Fruit fly (Drosophila melanogaster) whole organism, embryonic: ENCODE measurements around the gene CG15382.

Experiments used
- Antp ChIP-seq: fragments of 200-800 bp; sonication (Bioruptor generic); optimal IDR thresholded peaks from 3 replicates; lab custom pipeline; 2016; ENCODE audit warnings: missing biosample characterization, missing genetic modification characterization
- Atf6 ChIP-seq: fragments of 200-800 bp; sonication (Bioruptor generic); IDR thresholded peaks from 2 replicates; pipeline ENCODE4 v1.3.6; 2022; ENCODE audit warnings: missing biosample characterization, missing genetic modification characterization
- B-H2 ChIP-seq: fragments of 200-800 bp; sonication (Bioruptor generic); optimal IDR thresholded peaks from 2 replicates; lab custom pipeline; 2018; ENCODE audit warnings: missing biosample characterization, mild to moderate bottlenecking, missing genetic modification characterization
- Bteb2 ChIP-seq: fragments of 200-800 bp; sonication (Bioruptor generic); optimal IDR thresholded peaks from 2 replicates; lab custom pipeline; 2016; ENCODE audit warnings: missing biosample characterization, missing genetic modification characterization
- CG10321 ChIP-seq: fragments of 200-800 bp; sonication (Bioruptor generic); IDR thresholded peaks from 2 replicates; pipeline ENCODE4 v1.3.6; 2022; ENCODE audit warnings: missing biosample characterization, missing genetic modification characterization
- CG11560 ChIP-seq: fragments of 200-800 bp; sonication (Bioruptor generic); IDR thresholded peaks from 3 replicates; pipeline ENCODE4 v1.3.6; 2022; ENCODE audit warnings: missing biosample characterization, missing genetic modification characterization
- CG12391 ChIP-seq: fragments of 200-800 bp; sonication (Bioruptor generic); optimal IDR thresholded peaks from 3 replicates; lab custom pipeline; 2018; ENCODE audit warnings: missing biosample characterization, mild to moderate bottlenecking, missing genetic modification characterization, moderate library complexity
- CG12659 ChIP-seq: fragments of 200-800 bp; sonication (Bioruptor generic); optimal IDR thresholded peaks from 3 replicates; lab custom pipeline; 2017; ENCODE audit warnings: mild to moderate bottlenecking, missing biosample characterization, missing genetic modification reagents, missing genetic modification characterization
- CG12769 ChIP-seq: fragments of 200-800 bp; sonication (Bioruptor generic); optimal IDR thresholded peaks from 2 replicates; lab custom pipeline; 2019; ENCODE audit warnings: missing biosample characterization, mild to moderate bottlenecking, missing genetic modification characterization, moderate library complexity
- CG14710 ChIP-seq: fragments of 200-800 bp; sonication (Bioruptor generic); optimal IDR thresholded peaks from 3 replicates; lab custom pipeline; 2019; ENCODE audit warnings: missing biosample characterization, mild to moderate bottlenecking, missing genetic modification characterization, moderate library complexity
- CG14965 ChIP-seq: fragments of 200-800 bp; sonication (Bioruptor generic); optimal IDR thresholded peaks from 2 replicates; lab custom pipeline; 2016; ENCODE audit warnings: missing biosample characterization, missing genetic modification characterization, borderline replicate concordance
- CG15269 ChIP-seq: fragments of 200-800 bp; sonication (Bioruptor generic); optimal IDR thresholded peaks from 2 replicates; lab custom pipeline; 2018; ENCODE audit warnings: missing biosample characterization, mild to moderate bottlenecking, missing genetic modification characterization, moderate library complexity
- CG16779 ChIP-seq: fragments of 200-800 bp; sonication (Bioruptor generic); IDR thresholded peaks from 2 replicates; pipeline ENCODE4 v1.3.6; 2022; ENCODE audit warnings: missing biosample characterization, missing genetic modification characterization
- CG17328 ChIP-seq: fragments of 200-800 bp; sonication (Bioruptor generic); IDR thresholded peaks from 2 replicates; pipeline ENCODE4 v1.3.6; 2022; ENCODE audit warnings: missing biosample characterization, missing genetic modification characterization
- CG2116 ChIP-seq: fragments of 200-800 bp; sonication (Bioruptor generic); optimal IDR thresholded peaks from 3 replicates; lab custom pipeline; 2018; ENCODE audit warnings: missing biosample characterization, mild to moderate bottlenecking, missing genetic modification characterization
- CG2120 ChIP-seq: fragments of 200-800 bp; sonication (Bioruptor generic); optimal IDR thresholded peaks from 3 replicates; lab custom pipeline; 2016; ENCODE audit warnings: missing biosample characterization, missing genetic modification characterization
- CG4328 ChIP-seq: fragments of 200-800 bp; sonication (Bioruptor generic); optimal IDR thresholded peaks from 3 replicates; lab custom pipeline; 2017; ENCODE audit warnings: missing biosample characterization, missing genetic modification reagents, missing genetic modification characterization
- CG43689 ChIP-seq: fragments of 200-800 bp; sonication (Bioruptor generic); IDR thresholded peaks from 2 replicates; pipeline ENCODE4 v1.3.6; 2022; ENCODE audit warnings: missing biosample characterization, missing genetic modification characterization
- CG8388 ChIP-seq: fragments of 200-800 bp; sonication (Bioruptor generic); optimal IDR thresholded peaks from 2 replicates; lab custom pipeline; 2019; ENCODE audit warnings: missing biosample characterization, mild to moderate bottlenecking, missing genetic modification characterization, moderate library complexity
- CG9797 ChIP-seq: fragments of 200-800 bp; sonication (Bioruptor generic); optimal IDR thresholded peaks from 3 replicates; lab custom pipeline; 2018; ENCODE audit warnings: missing biosample characterization, mild to moderate bottlenecking, missing genetic modification characterization
- CG9876 ChIP-seq: fragments of 200-800 bp; sonication (Bioruptor generic); optimal IDR thresholded peaks from 2 replicates; lab custom pipeline; 2016; ENCODE audit warnings: missing biosample characterization, missing genetic modification characterization
- Chrac-16 ChIP-seq: fragments of 200-800 bp; sonication (Bioruptor generic); optimal IDR thresholded peaks from 3 replicates; lab custom pipeline; 2016; ENCODE audit warnings: missing biosample characterization, missing genetic modification characterization
- CoRest ChIP-seq: fragments of 200-800 bp; sonication (Bioruptor generic); optimal IDR thresholded peaks from 3 replicates; lab custom pipeline; 2018; ENCODE audit warnings: missing biosample characterization, mild to moderate bottlenecking, missing genetic modification characterization, moderate library complexity
- Dp ChIP-seq: fragments of 200-800 bp; sonication (Bioruptor generic); optimal IDR thresholded peaks from 2 replicates; lab custom pipeline; 2018; ENCODE audit warnings: missing biosample characterization, mild to moderate bottlenecking, missing genetic modification characterization, moderate library complexity
- Hmx ChIP-seq: fragments of 200-800 bp; sonication (Bioruptor generic); optimal IDR thresholded peaks from 2 replicates; lab custom pipeline; 2016; ENCODE audit warnings: missing biosample characterization, missing genetic modification characterization
- Hr51 ChIP-seq, 2 experiments: fragments of 200-800 bp; sonication (Bioruptor generic); optimal IDR thresholded peaks; 2 replicates in 1 of 2; 3 replicates in 1 of 2; lab custom pipeline; 2016 to 2018; ENCODE audit warnings: missing biosample characterization in 2 of 2, missing genetic modification characterization in 2 of 2, mild to moderate bottlenecking in 1 of 2, moderate library complexity in 1 of 2
- MESR4 ChIP-seq: fragments of 200-800 bp; sonication (Bioruptor generic); optimal IDR thresholded peaks from 2 replicates; lab custom pipeline; 2018; ENCODE audit warnings: missing biosample characterization, mild to moderate bottlenecking, missing genetic modification characterization, moderate library complexity
- Mes4 ChIP-seq: fragments of 200-800 bp; sonication (Bioruptor generic); optimal IDR thresholded peaks from 2 replicates; lab custom pipeline; 2016; ENCODE audit warnings: missing biosample characterization, missing genetic modification characterization
- NC2β ChIP-seq: fragments of 200-800 bp; sonication (Bioruptor generic); optimal IDR thresholded peaks from 2 replicates; lab custom pipeline; 2016; ENCODE audit warnings: missing biosample characterization, missing genetic modification characterization
- NK7.1 ChIP-seq: fragments of 200-800 bp; sonication (Bioruptor generic); optimal IDR thresholded peaks from 3 replicates; lab custom pipeline; 2016; ENCODE audit warnings: missing biosample characterization, missing genetic modification characterization
- Pdp1 ChIP-seq, 2 experiments: fragments of 200-800 bp; sonication (Bioruptor generic); optimal IDR thresholded peaks; 3 replicates each; lab custom pipeline; 2016; ENCODE audit warnings: missing biosample characterization in 2 of 2, missing genetic modification characterization in 2 of 2, mild to moderate bottlenecking in 1 of 2, moderate library complexity in 1 of 2
- Poxn ChIP-seq: fragments of 200-800 bp; sonication (Bioruptor generic); IDR thresholded peaks from 2 replicates; pipeline ENCODE4 v1.3.6; 2022; ENCODE audit warnings: missing biosample characterization, missing genetic modification characterization
- Sin3A ChIP-seq: fragments of >200 bp; optimal IDR thresholded peaks from 2 replicates; lab custom pipeline; 2018
- TFAM ChIP-seq: fragments of 200-800 bp; sonication (Bioruptor generic); optimal IDR thresholded peaks from 2 replicates; lab custom pipeline; 2017; ENCODE audit warnings: missing biosample characterization, missing genetic modification characterization, inconsistent platforms
- Usf ChIP-seq: fragments of 200-800 bp; sonication (Bioruptor generic); optimal IDR thresholded peaks from 2 replicates; lab custom pipeline; 2017; ENCODE audit warnings: missing genotype, missing biosample characterization, missing genetic modification characterization
- ara ChIP-seq: fragments of 200-800 bp; sonication (Bioruptor generic); IDR thresholded peaks from 2 replicates; pipeline ENCODE4 v1.3.6; 2022; ENCODE audit warnings: missing biosample characterization, missing genetic modification characterization
- ase ChIP-seq: fragments of 200-800 bp; sonication (Bioruptor generic); IDR thresholded peaks from 3 replicates; pipeline ENCODE4 v1.3.6; 2022; ENCODE audit warnings: missing biosample characterization, missing genetic modification characterization
- bigmax ChIP-seq: fragments of 200-800 bp; sonication (Bioruptor generic); optimal IDR thresholded peaks from 2 replicates; lab custom pipeline; 2018; ENCODE audit warnings: missing biosample characterization, mild to moderate bottlenecking, missing genetic modification characterization
- bowl ChIP-seq: fragments of 200-800 bp; sonication (Bioruptor generic); IDR thresholded peaks from 2 replicates; pipeline ENCODE4 v1.3.6; 2022; ENCODE audit warnings: missing biosample characterization, missing genetic modification characterization
- cas ChIP-seq: fragments of 200-800 bp; sonication (Bioruptor generic); IDR thresholded peaks from 2 replicates; pipeline ENCODE4 v1.3.6; 2022; ENCODE audit warnings: missing biosample characterization, missing genetic modification characterization
- chn ChIP-seq: fragments of 200-800 bp; sonication (Bioruptor generic); optimal IDR thresholded peaks from 2 replicates; lab custom pipeline; 2016; ENCODE audit warnings: missing biosample characterization, missing genetic modification characterization
- gfzf ChIP-seq: fragments of 200-800 bp; sonication (Bioruptor generic); optimal IDR thresholded peaks from 2 replicates; lab custom pipeline; 2016; ENCODE audit warnings: missing biosample characterization, mild to moderate bottlenecking, missing genetic modification characterization, moderate library complexity
- mirr ChIP-seq: fragments of 200-800 bp; sonication (Bioruptor generic); optimal IDR thresholded peaks from 3 replicates; lab custom pipeline; 2018; ENCODE audit warnings: missing biosample characterization, mild to moderate bottlenecking, missing genetic modification characterization
- nerfin-2 ChIP-seq: fragments of 200-800 bp; sonication (Bioruptor generic); IDR thresholded peaks from 2 replicates; pipeline ENCODE4 v1.3.6; 2022; ENCODE audit warnings: missing biosample characterization, missing genetic modification characterization; ENCODE audit not compliant: partially characterized antibody
- odd ChIP-seq: fragments of 200-800 bp; sonication (Bioruptor generic); optimal IDR thresholded peaks from 2 replicates; lab custom pipeline; 2017; ENCODE audit warnings: missing biosample characterization, mild to moderate bottlenecking, missing genetic modification characterization
- onecut ChIP-seq: fragments of 200-800 bp; sonication (Bioruptor generic); IDR thresholded peaks from 2 replicates; pipeline ENCODE4 v1.3.6; 2022; ENCODE audit warnings: missing biosample characterization, missing genetic modification characterization
- sens ChIP-seq: fragments of 200-800 bp; sonication (Bioruptor generic); peaks from one replicate; lab custom pipeline; 2016; ENCODE audit warnings: missing biosample characterization, missing genetic modification characterization
- shn ChIP-seq: fragments of 200-800 bp; sonication (Bioruptor generic); optimal IDR thresholded peaks from 3 replicates; lab custom pipeline; 2016; ENCODE audit warnings: missing biosample characterization, missing genetic modification characterization
- tap ChIP-seq: fragments of 200-800 bp; optimal IDR thresholded peaks from 3 replicates; lab custom pipeline; 2019; ENCODE audit warnings: missing biosample characterization, mild to moderate bottlenecking, missing genetic modification characterization, moderate library complexity
- tin ChIP-seq: fragments of 200-800 bp; sonication (Bioruptor generic); optimal IDR thresholded peaks from 3 replicates; lab custom pipeline; 2016; ENCODE audit warnings: missing biosample characterization, missing genetic modification characterization
- yki ChIP-seq: fragments of >200 bp; optimal IDR thresholded peaks from 3 replicates; lab custom pipeline; 2018

CG15382 gene

DNA sequence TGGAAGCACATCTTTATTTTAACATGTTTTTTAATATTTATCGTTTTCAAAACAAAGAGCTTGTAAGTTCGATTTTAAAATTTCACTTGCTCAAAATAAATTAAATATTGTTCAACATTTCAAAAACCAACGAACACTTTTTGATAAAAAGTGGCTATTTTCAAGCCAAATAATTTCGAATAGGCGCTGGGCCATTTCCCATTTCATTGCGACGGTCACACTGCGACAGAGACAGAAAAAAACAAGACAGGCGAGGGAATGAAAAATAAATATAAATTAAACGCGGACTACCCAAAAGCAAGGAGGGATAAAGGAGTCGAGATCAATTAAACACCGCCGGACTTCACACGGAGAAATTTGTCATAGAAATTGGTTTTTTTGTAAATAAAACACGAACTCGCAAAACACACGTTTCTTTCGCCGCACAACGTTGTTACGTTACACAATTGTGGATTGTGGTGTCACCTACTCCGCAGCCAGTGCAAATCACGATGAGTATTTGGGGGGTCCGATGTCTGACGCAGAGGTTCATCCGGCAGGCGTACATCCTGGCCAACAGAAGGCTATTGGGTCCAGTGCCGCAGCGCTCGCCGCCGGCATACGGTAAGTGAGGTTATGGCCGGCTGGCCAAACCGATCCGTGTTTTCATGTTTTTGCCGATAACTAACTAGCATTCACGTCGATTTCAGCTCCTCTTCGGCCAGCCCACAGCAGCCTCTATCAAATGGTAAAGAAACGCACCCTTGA, 3.8 kb upstream of the CG15382 start, which contains the start of gene AIF (continued):
- TF ChIP-seq Sin3A (lab: Kevin White, UChicago) (peak; percentile 67), Atf6 (GFP tag; lab: Robert Waterston, UW) (0 out of 2 replicates have a peak, but pooled peaks have one; percentile 38), MESR4 (GFP tag; lab: Kevin White, UChicago) (peak; percentile 63), onecut (GFP tag; lab: Robert Waterston, UW) (no peak), CG10321 (GFP tag; lab: Robert Waterston, UW) (no peak), Usf (GFP tag; lab: Kevin White, UChicago) (no peak), CG12391 (tag; lab: Kevin White, UChicago) (peak; percentile 37), bigmax (peak; percentile 94), Pdp1 (GFP tag; optimal IDR thresholded peaks at IDR 0.05; lab: Kevin White, UChicago) (peak in 1 of 2 experiments; percentile 96), CG2116 (peak; percentile 30), shn (GFP tag; lab: Kevin White, UChicago) (no peak), Antp (GFP tag; lab: Kevin White, UChicago) (no peak), ase (GFP tag; lab: Robert Waterston, UW) (no peak), B-H2 (GFP tag; lab: Kevin White, UChicago) (no peak), Hr51 (GFP tag; optimal IDR thresholded peaks at IDR 0.05; lab: Kevin White, UChicago) (no peak), CG15269 (tag; lab: Kevin White, UChicago) (no peak), TFAM (GFP tag; lab: Kevin White, UChicago) (no peak), Mes4 (GFP tag; lab: Kevin White, UChicago) (no peak), sens (peak; percentile 37), CG11560 (tag; lab: Robert Waterston, UW) (no peak), Chrac-16 (GFP tag; lab: Kevin White, UChicago) (no peak), odd (GFP tag; lab: Kevin White, UChicago) (no peak), CG8388 (no peak), CG9876 (GFP tag; lab: Kevin White, UChicago) (no peak), bowl (GFP tag; lab: Robert Waterston, UW) (no peak), tin (GFP tag; lab: Kevin White, UChicago) (no peak), nerfin-2 (GFP tag; lab: Robert Waterston, UW) (0 out of 2 replicates have a peak, but pooled peaks have one; percentile 9), CG17328 (GFP tag; lab: Robert Waterston, UW) (no peak), CG12769 (no peak), CG9797 (GFP tag; lab: Kevin White, UChicago) (peak; percentile 68), NC2β (GFP tag; lab: Kevin White, UChicago) (peak; percentile 17), ara (GFP tag; lab: Robert Waterston, UW) (no peak), yki (lab: Kevin White, UChicago) (no peak), CG12659 (GFP tag; lab: Kevin White, UChicago) (peak; percentile 26), cas (no peak), CG14965 (GFP tag; lab: Kevin White, UChicago) (no peak), Bteb2 (GFP tag; lab: Kevin White, UChicago) (no peak), CG4328 (GFP tag; lab: Kevin White, UChicago) (no peak), chn (no peak), Dp (GFP tag; lab: Kevin White, UChicago) (peak; percentile 41), tap (tag; lab: Kevin White, UChicago) (no peak), CoRest (tag; lab: Kevin White, UChicago) (no peak), CG16779 (GFP tag; lab: Robert Waterston, UW) (no peak), gfzf (peak; percentile 80), CG43689 (GFP tag; lab: Robert Waterston, UW) (no peak), Hmx (no peak), CG2120 (peak; percentile 44), mirr (GFP tag; lab: Kevin White, UChicago) (no peak), NK7.1 (GFP tag; lab: Kevin White, UChicago) (no peak), CG14710 (tag; lab: Kevin White, UChicago) (peak; percentile 51), Poxn (GFP tag; lab: Robert Waterston, UW) (no peak)
